Fruit fly (Drosophila melanogaster): ENCODE results near the gene Mulk.

DNA sequence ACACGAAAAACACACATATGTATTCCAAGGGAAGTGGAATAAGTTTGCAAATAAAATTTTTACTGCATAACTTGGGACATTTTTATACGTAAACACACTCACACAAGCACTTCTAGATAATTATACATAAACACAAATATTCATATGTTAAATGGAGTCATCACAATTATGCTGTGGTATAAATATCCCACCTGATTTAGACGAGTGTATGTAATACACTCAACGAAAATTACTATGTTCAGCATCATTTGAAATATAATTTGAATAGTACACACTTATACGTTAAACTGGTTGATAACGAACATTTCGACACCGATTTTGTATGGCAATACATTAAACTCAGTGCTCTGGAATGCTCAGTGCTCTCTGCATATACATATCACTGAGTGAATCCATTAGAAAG lies 38.8 kb upstream of the Mulk start:
- no peak for TF ChIP-seq CG8478 (optimal IDR thresholded peaks at IDR 0.05)
- no peak for TF ChIP-seq CTCF (optimal IDR thresholded peaks at IDR 0.05)

Data from S2 (cell line).